Worm (Caenorhabditis elegans) whole organism, young adult: ENCODE results near the gene irld-2.

ENCODE experiments used
- B0035.1 ChIP-seq: sonication (generic microtip); optimal IDR thresholded peaks from 2 replicates; lab custom pipeline; 2016; ENCODE audit warnings: missing genetic modification characterization, mild to moderate bottlenecking, missing compliant biosample characterization, missing genotype, missing genetic modification reagents
- F39B2.1 ChIP-seq: fragments of 200-800 bp; sonication (Bioruptor generic); IDR thresholded peaks from 2 replicates; pipeline ENCODE4 v1.3.6; 2022; ENCODE audit warnings: missing genetic modification reagents, missing genetic modification characterization, missing compliant biosample characterization
- F49E8.2 ChIP-seq: sonication (generic microtip); optimal IDR thresholded peaks from 3 replicates; lab custom pipeline; 2017; ENCODE audit warnings: missing genetic modification characterization, mild to moderate bottlenecking, missing compliant biosample characterization, antibody characterized with exemption, moderate library complexity; ENCODE audit not compliant: insufficient read depth
- F55B11.4 ChIP-seq: sonication (generic microtip); optimal IDR thresholded peaks from 2 replicates; lab custom pipeline; 2016; ENCODE audit warnings: missing compliant biosample characterization, missing genetic modification characterization, borderline replicate concordance; ENCODE audit not compliant: insufficient read depth
- T07F8.4 ChIP-seq: sonication (generic microtip); optimal IDR thresholded peaks from 2 replicates; lab custom pipeline; 2016; ENCODE audit warnings: mild to moderate bottlenecking, missing genetic modification characterization, moderate library complexity, missing compliant biosample characterization
- T26A5.8 ChIP-seq: sonication (generic microtip); optimal IDR thresholded peaks from 2 replicates; lab custom pipeline; 2016; ENCODE audit warnings: missing genetic modification characterization, missing compliant biosample characterization
- Y67H2A.10 ChIP-seq: fragments of 200-800 bp; sonication (Bioruptor generic); conservative IDR thresholded peaks from 2 replicates; pipeline ENCODE4 v1.3.6; 2022; ENCODE audit warnings: missing genetic modification reagents, missing genetic modification characterization, missing compliant biosample characterization
- Y95B8A.8 ChIP-seq: fragments of 200-800 bp; sonication (Bioruptor generic); IDR thresholded peaks from 2 replicates; pipeline ENCODE4 v1.3.6; 2022; ENCODE audit warnings: missing genetic modification reagents, missing genetic modification characterization, missing compliant biosample characterization
- ZK185.1 ChIP-seq: sonication (generic microtip); optimal IDR thresholded peaks from 2 replicates; lab custom pipeline; 2016; ENCODE audit warnings: mild to moderate bottlenecking, missing genetic modification characterization, missing compliant biosample characterization; ENCODE audit not compliant: poor library complexity, severe bottlenecking
- atf-7 ChIP-seq: sonication (generic microtip); optimal IDR thresholded peaks from 2 replicates; lab custom pipeline; 2017; ENCODE audit warnings: mild to moderate bottlenecking, missing genetic modification characterization, missing compliant biosample characterization
- athp-1 ChIP-seq: sonication (generic microtip); optimal IDR thresholded peaks from 2 replicates; lab custom pipeline; 2017; ENCODE audit warnings: mild to moderate bottlenecking, missing genetic modification characterization, missing compliant biosample characterization
- attf-3 ChIP-seq: fragments of 200-800 bp; sonication (Bioruptor generic); conservative IDR thresholded peaks from 2 replicates; pipeline ENCODE4 v1.3.6; 2022; ENCODE audit warnings: missing genetic modification reagents, missing genetic modification characterization, missing compliant biosample characterization
- ccch-3 ChIP-seq: fragments of 200-800 bp; sonication (Bioruptor generic); optimal IDR thresholded peaks from 2 replicates; lab custom pipeline; 2018; ENCODE audit warnings: mild to moderate bottlenecking, missing genetic modification characterization, missing compliant biosample characterization
- cebp-1 ChIP-seq, 2 experiments: fragments of 200-800 bp in 1 of 2; sonication (Bioruptor generic) in 1 of 2; sonication (generic microtip) in 1 of 2; IDR thresholded peaks in 1 of 2; optimal IDR thresholded peaks in 1 of 2; 2 replicates each; pipeline versions ENCODE4 v1.3.6 to Lab custom; 2017 to 2022; ENCODE audit warnings: missing compliant biosample characterization in 2 of 2, missing genetic modification characterization in 2 of 2, mild to moderate bottlenecking in 1 of 2, missing genetic modification reagents in 1 of 2, moderate library complexity in 1 of 2
- chd-7 ChIP-seq: sonication (generic microtip); optimal IDR thresholded peaks from 2 replicates; lab custom pipeline; 2016; ENCODE audit warnings: mild to moderate bottlenecking, missing genetic modification characterization, moderate library complexity, missing compliant biosample characterization
- dox-1 ChIP-seq: fragments of 200-800 bp; sonication (Bioruptor generic); IDR thresholded peaks from 2 replicates; pipeline ENCODE4 v1.3.6; 2022; ENCODE audit warnings: missing genetic modification reagents, missing genetic modification characterization, missing compliant biosample characterization
- efl-1 ChIP-seq: fragments of 150-350 bp; optimal IDR thresholded peaks from 2 replicates; lab custom pipeline; 2014; ENCODE audit warnings: missing biosample characterization, missing genetic modification reagents, missing genetic modification characterization
- hlh-12 ChIP-seq: sonication (generic microtip); optimal IDR thresholded peaks from 2 replicates; lab custom pipeline; 2016; ENCODE audit warnings: missing genetic modification characterization, missing compliant biosample characterization
- hrde-1 ChIP-seq: sonication (generic microtip); optimal IDR thresholded peaks from 2 replicates; lab custom pipeline; 2016; ENCODE audit warnings: missing genetic modification characterization, mild to moderate bottlenecking, missing compliant biosample characterization, moderate library complexity, missing genotype, missing genetic modification reagents, borderline replicate concordance
- lin-26 ChIP-seq: fragments of 200-800 bp; sonication (Bioruptor generic); IDR thresholded peaks from 2 replicates; pipeline ENCODE4 v1.3.6; 2022; ENCODE audit warnings: missing genetic modification reagents, missing genetic modification characterization, missing compliant biosample characterization
- madf-6 ChIP-seq: fragments of 200-800 bp; sonication (Bioruptor generic); IDR thresholded peaks from 2 replicates; pipeline ENCODE4 v1.3.6; 2022; ENCODE audit warnings: missing genetic modification reagents, missing genetic modification characterization, missing compliant biosample characterization
- mcd-1 ChIP-seq: fragments of 200-800 bp; sonication (Bioruptor generic); IDR thresholded peaks from 2 replicates; pipeline ENCODE4 v1.3.6; 2022; ENCODE audit warnings: missing genetic modification reagents, missing genetic modification characterization, missing compliant biosample characterization
- mxl-1 ChIP-seq: sonication (generic microtip); optimal IDR thresholded peaks from 2 replicates; lab custom pipeline; 2016; ENCODE audit warnings: missing genetic modification characterization, missing compliant biosample characterization
- nfya-1 ChIP-seq: sonication (generic microtip); optimal IDR thresholded peaks from 2 replicates; lab custom pipeline; 2017; ENCODE audit warnings: antibody characterized with exemption, missing compliant biosample characterization, missing genetic modification characterization, borderline replicate concordance; ENCODE audit not compliant: insufficient read depth
- nfya-2 ChIP-seq: fragments of 200-800 bp; sonication (Bioruptor generic); IDR thresholded peaks from 2 replicates; pipeline ENCODE4 v1.3.6; 2022; ENCODE audit warnings: missing genetic modification reagents, missing genetic modification characterization, missing compliant biosample characterization
- nfyb-1 ChIP-seq: fragments of 200-800 bp; sonication (Bioruptor generic); IDR thresholded peaks from 2 replicates; pipeline ENCODE4 v1.3.6; 2022; ENCODE audit warnings: missing genetic modification reagents, missing genetic modification characterization, missing compliant biosample characterization
- nhr-27 ChIP-seq: fragments of 200-800 bp; sonication (Bioruptor generic); optimal IDR thresholded peaks from 2 replicates; lab custom pipeline; 2018; ENCODE audit warnings: mild to moderate bottlenecking, missing genetic modification characterization, moderate library complexity, missing compliant biosample characterization
- nhr-80 ChIP-seq: sonication (generic microtip); optimal IDR thresholded peaks from 2 replicates; lab custom pipeline; 2016; ENCODE audit warnings: missing genetic modification characterization, missing compliant biosample characterization
- rcor-1 ChIP-seq: fragments of 200-800 bp; sonication (Bioruptor generic); IDR thresholded peaks from 2 replicates; pipeline ENCODE4 v1.3.6; 2022; ENCODE audit warnings: missing genetic modification reagents, missing genetic modification characterization, missing compliant biosample characterization
- rec-8 ChIP-seq, 2 experiments: sonication (generic microtip); optimal IDR thresholded peaks; 2 replicates each; lab custom pipeline; 2016; ENCODE audit warnings: mild to moderate bottlenecking in 2 of 2, missing genetic modification characterization in 2 of 2, missing genetic modification reagents in 2 of 2, missing genotype in 2 of 2, missing biosample characterization in 1 of 2, missing compliant biosample characterization in 1 of 2, moderate library complexity in 1 of 2
- snpc-1.1 ChIP-seq: sonication (generic microtip); optimal IDR thresholded peaks from 2 replicates; lab custom pipeline; 2017; ENCODE audit warnings: missing genetic modification characterization, mild to moderate bottlenecking, missing compliant biosample characterization, antibody characterized with exemption, moderate library complexity, missing genotype, missing genetic modification reagents; ENCODE audit not compliant: insufficient read depth
- tbp1 ChIP-seq: fragments of 200-800 bp; sonication (Bioruptor generic); optimal IDR thresholded peaks from 2 replicates; lab custom pipeline; 2018; ENCODE audit warnings: mild to moderate bottlenecking, missing genetic modification characterization, missing compliant biosample characterization
- unc-62 ChIP-seq: fragments of 150-350 bp; optimal IDR thresholded peaks from 2 replicates; lab custom pipeline; 2014; ENCODE audit warnings: missing biosample characterization, missing genetic modification reagents, missing genetic modification characterization
- ztf-18 ChIP-seq: sonication (generic microtip); optimal IDR thresholded peaks from 2 replicates; lab custom pipeline; 2016; ENCODE audit warnings: missing genotype, mild to moderate bottlenecking, missing genetic modification characterization, missing compliant biosample characterization
- ztf-26 ChIP-seq: sonication (generic microtip); optimal IDR thresholded peaks from 2 replicates; lab custom pipeline; 2017; ENCODE audit warnings: missing genetic modification characterization, missing compliant biosample characterization

irld-2 gene

DNA sequence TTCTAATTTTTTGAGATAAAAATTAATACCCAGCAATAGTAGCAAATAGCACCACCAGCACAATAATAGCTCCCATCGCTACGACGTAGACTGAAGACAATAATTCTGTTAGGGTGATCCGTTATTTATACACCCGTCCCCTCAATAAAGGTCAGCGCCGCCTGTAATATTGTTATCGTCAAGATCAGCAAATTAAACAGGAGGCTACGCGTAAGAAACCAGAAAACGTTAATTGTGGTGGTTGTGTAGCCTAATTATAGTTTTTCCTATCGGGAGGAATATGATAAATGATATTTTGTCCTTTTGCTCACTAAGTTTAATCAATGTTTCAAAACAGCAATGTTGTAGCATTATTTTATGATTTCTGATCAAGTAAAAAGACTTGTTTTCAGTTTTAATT is 14.7 kb upstream of the irld-2 start, which contains the start of the genes cyp-13B1 and C29F7.1:
cyp-13B1 (minus strand) TSS at position 101 of the 400 bp plus-strand sequence.
C29F7.1 (plus strand) TSS at position 394 of the 400 bp plus-strand sequence.
- no peak for TF ChIP-seq T26A5.8 (tag; lab: Kevin White, UChicago)
- no peak for TF ChIP-seq nfya-1 (tag; lab: Kevin White, UChicago)
- no peak for TF ChIP-seq nhr-27 (tag; lab: Kevin White, UChicago)
- no peak for TF ChIP-seq Y95B8A.8 (GFP tag; lab: Robert Waterston, UW)
- no peak for TF ChIP-seq athp-1
- no peak for TF ChIP-seq lin-26 (GFP tag; lab: Robert Waterston, UW)
- TF ChIP-seq B0035.1 (tag; lab: Kevin White, UChicago): no peak

DNA sequence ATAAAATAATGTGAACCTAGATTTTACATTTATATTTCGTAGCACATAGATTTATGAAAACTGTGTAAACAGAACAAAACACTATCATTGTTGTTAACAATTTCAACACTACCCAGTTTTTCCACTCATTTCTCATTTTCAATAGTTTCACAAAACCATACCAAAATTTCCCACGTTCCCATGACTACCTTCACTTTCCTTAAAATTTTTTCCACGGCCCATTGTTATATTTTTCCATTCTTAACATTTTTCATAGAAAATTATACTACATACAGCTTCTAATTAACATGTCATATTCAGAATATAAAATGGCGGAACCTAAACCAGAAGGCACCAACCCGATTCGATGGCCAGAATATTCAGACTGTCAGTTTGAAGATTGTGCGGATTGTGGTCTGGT is 6.9 kb upstream of the irld-2 start, which contains the start of gene F02C12.1:
F02C12.1 (plus strand) TSS at position 301 of the 400 bp plus-strand sequence.
- no peak for TF ChIP-seq efl-1 (GFP tag; lab: Kevin White, UChicago)
- TF ChIP-seq F39B2.1 (GFP tag; lab: Robert Waterston, UW): no peak
- no peak for TF ChIP-seq Y95B8A.8 (GFP tag; lab: Robert Waterston, UW)
- TF ChIP-seq F49E8.2: no peak
- TF ChIP-seq T07F8.4 (tag; lab: Kevin White, UChicago): no peak
- no peak for TF ChIP-seq rcor-1 (GFP tag; lab: Robert Waterston, UW)
- no peak for TF ChIP-seq unc-62 (GFP tag; lab: Kevin White, UChicago)
- no peak for TF ChIP-seq attf-3
- no peak for TF ChIP-seq hlh-12 (tag; lab: Kevin White, UChicago)
- no peak for TF ChIP-seq chd-7 (tag; lab: Kevin White, UChicago)
- no peak for TF ChIP-seq F55B11.4 (tag; lab: Kevin White, UChicago)
- no peak for TF ChIP-seq nfya-2 (GFP tag; lab: Robert Waterston, UW)
- TF ChIP-seq nfyb-1 (GFP tag; lab: Robert Waterston, UW): no peak
- no peak for TF ChIP-seq rec-8 (tag; optimal IDR thresholded peaks at IDR 0.05; lab: Kevin White, UChicago)
- TF ChIP-seq mxl-1 (tag; lab: Kevin White, UChicago): no peak
- no peak for TF ChIP-seq ZK185.1 (tag; lab: Kevin White, UChicago)
- no peak for TF ChIP-seq Y67H2A.10 (GFP tag; lab: Robert Waterston, UW)
- no peak for TF ChIP-seq atf-7 (tag; lab: Kevin White, UChicago)
- TF ChIP-seq hrde-1 (tag; lab: Kevin White, UChicago): no peak

DNA sequence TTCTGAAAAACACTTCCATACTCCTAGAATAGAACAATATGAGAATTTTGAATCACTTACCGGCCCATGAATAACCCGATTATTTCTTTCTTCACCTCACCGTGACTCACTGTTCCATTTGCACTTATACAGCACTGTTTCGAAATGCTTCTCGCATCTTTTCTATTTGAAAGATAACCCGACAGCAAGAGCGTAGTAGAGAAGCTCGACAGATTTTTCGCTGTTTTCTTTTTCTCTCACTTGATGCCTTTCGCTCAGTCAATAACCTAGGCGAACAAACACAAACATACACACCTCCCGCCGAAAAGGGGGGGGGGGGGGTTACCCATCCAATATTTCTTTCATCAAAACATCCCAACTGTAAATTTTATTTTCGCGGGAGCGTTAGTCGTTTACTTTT is 6.4 kb upstream of the irld-2 start:
- peak; percentile 75 for TF ChIP-seq cebp-1 (GFP tag; IDR thresholded peaks at IDR 0.05; lab: Robert Waterston, UW)
- peak; percentile 81 for TF ChIP-seq cebp-1 (tag; optimal IDR thresholded peaks at IDR 0.05; lab: Kevin White, UChicago)
- peak; percentile 71 for TF ChIP-seq nhr-80 (tag; lab: Kevin White, UChicago)
- no peak for TF ChIP-seq mcd-1
- 0 out of 2 replicates have a peak, but pooled peaks have one; percentile 6 for TF ChIP-seq dox-1

DNA sequence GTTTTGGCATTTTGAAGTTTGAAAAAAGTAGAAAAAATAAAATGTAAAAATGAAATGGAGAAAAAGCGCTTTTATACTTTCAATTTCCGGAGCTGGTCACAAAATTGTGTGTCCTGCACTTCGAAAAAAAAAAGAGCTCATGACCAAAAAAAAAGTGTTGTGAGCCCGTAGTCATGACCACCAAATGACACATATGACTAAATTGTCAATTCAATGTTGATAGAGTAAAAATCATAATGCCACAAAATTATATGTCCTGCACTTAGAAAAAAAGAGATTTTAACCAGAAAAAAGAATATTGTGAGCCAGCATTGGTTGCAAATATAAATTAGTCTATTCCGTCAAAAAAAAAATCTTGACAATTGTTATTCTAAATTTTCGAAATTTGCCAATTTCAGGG is 4.3 kb upstream of the irld-2 start, which contains the start of gene F02C12.2:
F02C12.2 (minus strand) TSS at position 101 of the 400 bp plus-strand sequence.
- TF ChIP-seq snpc-1.1 (tag; lab: Kevin White, UChicago) (no peak), ztf-26 (tag; lab: Kevin White, UChicago) (no peak), ccch-3 (GFP tag; lab: Kevin White, UChicago) (no peak), tbp1 (GFP tag; lab: Kevin White, UChicago) (no peak), F55B11.4 (tag; lab: Kevin White, UChicago) (no peak), madf-6 (GFP tag; lab: Robert Waterston, UW) (no peak), ZK185.1 (tag; lab: Kevin White, UChicago) (no peak), unc-62 (GFP tag; lab: Kevin White, UChicago) (no peak), ztf-18 (tag; lab: Kevin White, UChicago) (no peak)
